Fruit fly (Drosophila melanogaster): ENCODE results near the gene PIG-Wa.
A peak's percentile ranks its signal among the peaks of the same experiment; 100 is the strongest.

PIG-Wa gene

DNA sequence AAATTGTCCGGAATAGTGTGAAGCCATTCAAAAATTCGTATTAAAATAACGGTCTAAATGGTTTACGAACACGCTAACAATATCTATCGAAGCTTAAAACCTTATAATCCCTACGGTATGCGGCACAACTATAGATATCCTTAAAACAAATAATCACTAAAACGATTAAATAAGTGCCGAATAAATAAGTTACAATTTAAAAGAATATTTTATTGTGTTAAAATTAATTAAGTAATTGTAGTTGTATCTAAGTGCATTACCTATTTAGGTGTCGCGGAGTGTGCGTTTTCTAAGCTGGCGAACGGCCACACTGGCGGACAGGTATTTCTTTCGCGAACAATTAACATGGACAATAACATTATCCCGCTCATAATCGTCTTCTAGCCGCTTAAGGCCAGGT, 2.2 kb upstream of the PIG-Wa start, which contains the start of gene Eogt (continued):
- TF ChIP-seq Camta (GFP tag; optimal IDR thresholded peaks at IDR 0.05) (peak; percentile 69), h (optimal IDR thresholded peaks at IDR 0.05) (no peak), Atf6 (GFP tag; IDR thresholded peaks at IDR 0.05) (peak; percentile 94), CG1602 (GFP tag; optimal IDR thresholded peaks at IDR 0.05) (peak; percentile 95), Spps (tag; optimal IDR thresholded peaks at IDR 0.05) (peak; percentile 85), Hmr (GFP tag; optimal IDR thresholded peaks at IDR 0.05) (peak; percentile 93), peb (GFP tag; IDR thresholded peaks at IDR 0.05) (peak; percentile 94), CG7271 (tag; optimal IDR thresholded peaks at IDR 0.05) (peak; percentile 83), Ptx1 (GFP tag; IDR thresholded peaks at IDR 0.05) (peak; percentile 98), CrebB (tag; optimal IDR thresholded peaks at IDR 0.05) (peak; percentile 91), Dip3 (GFP tag; optimal IDR thresholded peaks at IDR 0.05) (peak; percentile 70), Nf-YA (GFP tag; IDR thresholded peaks at IDR 0.05) (peak; percentile 94), sob (GFP tag; IDR thresholded peaks at IDR 0.05) (peak; percentile 96), dmrt99B (tag; optimal IDR thresholded peaks at IDR 0.05) (peak; percentile 90), CG6254 (GFP tag; optimal IDR thresholded peaks at IDR 0.05) (peak; percentile 78), bsh (GFP tag; optimal IDR thresholded peaks at IDR 0.05) (peak in 1 of 2 experiments; percentile 96), run (tag; optimal IDR thresholded peaks at IDR 0.05) (peak; percentile 74), Rfx (GFP tag; IDR thresholded peaks at IDR 0.05) (peak; percentile 97), CG2889 (GFP tag; IDR thresholded peaks at IDR 0.05) (peak; percentile 94), CG31388 (GFP tag; optimal IDR thresholded peaks at IDR 0.05) (peak; percentile 67), chinmo (GFP tag; IDR thresholded peaks at IDR 0.05; ENCODE audit: partially characterized antibody) (no peak), CG16815 (GFP tag; optimal IDR thresholded peaks at IDR 0.05) (peak; percentile 95), klu (GFP tag; IDR thresholded peaks at IDR 0.05) (peak; percentile 90), CG11695 (GFP tag; IDR thresholded peaks at IDR 0.05) (peak; percentile 97), ATbp (GFP tag; optimal IDR thresholded peaks at IDR 0.05) (peak; percentile 89), gfzf (GFP tag; optimal IDR thresholded peaks at IDR 0.05) (peak; percentile 62), CG9609 (GFP tag; optimal IDR thresholded peaks at IDR 0.05) (peak; percentile 64), schlank (tag; optimal IDR thresholded peaks at IDR 0.05) (peak; percentile 78), CkIIα-i1 (GFP tag; IDR thresholded peaks at IDR 0.05) (no peak; the same call in 1 of the 2 replicates), NC2β (GFP tag; optimal IDR thresholded peaks at IDR 0.05) (peak; percentile 68), jing (GFP tag; optimal IDR thresholded peaks at IDR 0.05) (peak; percentile 86), caup (GFP tag; optimal IDR thresholded peaks at IDR 0.05; ENCODE audit: severe bottlenecking) (peak; percentile 83), C15 (GFP tag; IDR thresholded peaks at IDR 0.05) (peak; percentile 71; the same call in 1 of the 3 replicates), stc (GFP tag; IDR thresholded peaks at IDR 0.05) (peak; percentile 97), CG17359 (tag; optimal IDR thresholded peaks at IDR 0.05) (peak; percentile 88), CG3281 (GFP tag; optimal IDR thresholded peaks at IDR 0.05) (peak; percentile 84), Rx (GFP tag; IDR thresholded peaks at IDR 0.05) (peak; percentile 94), Dip2 (GFP tag; IDR thresholded peaks at IDR 0.05) (peak; percentile 46; the same call in 1 of the 2 replicates), trh (GFP tag; optimal IDR thresholded peaks at IDR 0.05) (peak; percentile 82), CG10543 (GFP tag; optimal IDR thresholded peaks at IDR 0.05) (peak; percentile 44), en (GFP tag; optimal IDR thresholded peaks at IDR 0.05) (peak; percentile 25), mirr (GFP tag; optimal IDR thresholded peaks at IDR 0.05) (peak; percentile 46), pros (GFP tag; optimal IDR thresholded peaks at IDR 0.05) (no peak), dysf (GFP tag; IDR thresholded peaks at IDR 0.05) (peak; percentile 98), ap (GFP tag; IDR thresholded peaks at IDR 0.05) (peak; percentile 96), Dref (GFP tag; IDR thresholded peaks at IDR 0.05) (peak; percentile 39), prd (optimal IDR thresholded peaks at IDR 0.05) (no peak), prd (GFP tag; IDR thresholded peaks at IDR 0.05) (peak; percentile 99), Bgb (GFP tag; IDR thresholded peaks at IDR 0.05; ENCODE audit: partially characterized antibody) (no peak), CG2712 (tag; optimal IDR thresholded peaks at IDR 0.05) (peak; percentile 95), lov (optimal IDR thresholded peaks at IDR 0.05) (no peak), lov (GFP tag; IDR thresholded peaks at IDR 0.05) (peak; percentile 96)
